Fruit fly (Drosophila melanogaster) whole organism, prepupa: ENCODE data around the gene CG5639.

Source experiments
- CG11294 ChIP-seq: fragments of 200-800 bp; sonication (Bioruptor generic); IDR thresholded peaks from 2 replicates; pipeline ENCODE4 v1.3.6; 2022; ENCODE audit warnings: missing biosample characterization, missing genetic modification characterization
- CG15336 ChIP-seq: fragments of 200-800 bp; sonication (Bioruptor generic); IDR thresholded peaks from 2 replicates; pipeline ENCODE4 v1.3.6; 2022; ENCODE audit warnings: missing biosample characterization, missing genetic modification characterization
- CG16779 ChIP-seq: fragments of 200-800 bp; sonication (Bioruptor generic); optimal IDR thresholded peaks from 3 replicates; lab custom pipeline; 2017; ENCODE audit warnings: missing biosample characterization, mild to moderate bottlenecking, missing genetic modification characterization
- CG3032 ChIP-seq: fragments of 200-800 bp; optimal IDR thresholded peaks from 2 replicates; lab custom pipeline; 2019; ENCODE audit warnings: missing biosample characterization, mild to moderate bottlenecking, missing genetic modification characterization, moderate library complexity
- CG31627 ChIP-seq: fragments of 200-800 bp; sonication (Bioruptor generic); optimal IDR thresholded peaks from 3 replicates; lab custom pipeline; 2016; ENCODE audit warnings: missing biosample characterization, missing genetic modification characterization
- CG6808 ChIP-seq: fragments of 200-800 bp; sonication (Bioruptor generic); optimal IDR thresholded peaks from 3 replicates; lab custom pipeline; 2017; ENCODE audit warnings: missing biosample characterization, missing genetic modification characterization, mild to moderate bottlenecking, moderate library complexity, missing genetic modification reagents
- Eip78C ChIP-seq: fragments of 200-800 bp; sonication (Bioruptor generic); peaks from one replicate; lab custom pipeline; 2016; ENCODE audit warnings: missing biosample characterization, missing genetic modification characterization
- Hr39 ChIP-seq: fragments of 200-800 bp; sonication (Bioruptor generic); optimal IDR thresholded peaks from 2 replicates; lab custom pipeline; 2016; ENCODE audit warnings: missing biosample characterization, missing genetic modification characterization
- Lpt ChIP-seq: fragments of 200-800 bp; sonication (Bioruptor generic); optimal IDR thresholded peaks from 3 replicates; lab custom pipeline; 2016; ENCODE audit warnings: missing biosample characterization, missing genetic modification characterization
- fkh ChIP-seq: fragments of 200-800 bp; sonication (Bioruptor generic); optimal IDR thresholded peaks from 3 replicates; lab custom pipeline; 2017; ENCODE audit warnings: missing biosample characterization, mild to moderate bottlenecking, missing genetic modification characterization, moderate library complexity
- net ChIP-seq: fragments of 200-800 bp; sonication (Bioruptor generic); optimal IDR thresholded peaks from 3 replicates; lab custom pipeline; 2016; ENCODE audit warnings: missing biosample characterization, missing genetic modification characterization
- salr ChIP-seq, 2 experiments: fragments of 200-800 bp; sonication (Bioruptor generic); optimal IDR thresholded peaks; 3 replicates each; lab custom pipeline; 2016 to 2018; ENCODE audit warnings: missing biosample characterization in 2 of 2, missing genetic modification characterization in 2 of 2, mild to moderate bottlenecking in 1 of 2
- vri ChIP-seq: fragments of 200-800 bp; sonication (Bioruptor generic); optimal IDR thresholded peaks from 3 replicates; lab custom pipeline; 2016; ENCODE audit warnings: missing biosample characterization, mild to moderate bottlenecking, missing genetic modification characterization

DNA sequence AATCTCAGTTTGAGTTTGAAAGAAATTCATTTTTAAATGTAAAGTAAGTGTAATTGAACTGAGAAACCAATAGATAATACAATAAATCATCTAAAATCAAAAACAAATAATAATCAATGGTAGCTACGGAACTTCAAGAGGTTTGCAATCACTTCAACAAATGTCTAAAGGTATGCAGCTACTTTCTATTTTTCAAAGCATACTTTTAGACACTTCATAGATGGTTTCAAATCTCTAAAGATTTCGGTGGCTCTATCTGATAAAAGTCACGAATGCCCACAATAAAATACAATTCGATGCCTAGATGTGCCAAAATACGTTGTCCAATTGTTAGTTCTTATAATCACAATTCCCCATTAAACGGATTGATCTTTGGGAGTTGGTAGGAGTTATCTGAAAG, 47.1 kb upstream of the CG5639 start:
- TF ChIP-seq CG16779 (no peak), salr (GFP tag; optimal IDR thresholded peaks at IDR 0.05; lab: Kevin White, UChicago) (no peak), CG11294 (GFP tag; lab: Robert Waterston, UW) (no peak), CG31627 (GFP tag; lab: Kevin White, UChicago) (no peak), Lpt (GFP tag; lab: Kevin White, UChicago) (no peak), Eip78C (GFP tag; lab: Kevin White, UChicago) (no peak), Hr39 (no peak), CG6808 (GFP tag; lab: Kevin White, UChicago) (no peak), fkh (no peak), vri (GFP tag; lab: Kevin White, UChicago) (no peak), net (GFP tag; lab: Kevin White, UChicago) (no peak), CG15336 (no peak), CG3032 (tag; lab: Kevin White, UChicago) (no peak)
